Worm (Caenorhabditis elegans) whole organism, L4/young adult: ENCODE data around the gene srw-109.

ENCODE experiments used
- W03F9.2 ChIP-seq: fragments of 150-350 bp; optimal IDR thresholded peaks from 2 replicates; lab custom pipeline; 2014; ENCODE audit warnings: missing biosample characterization, missing genetic modification characterization
- dao-5 ChIP-seq: sonication (generic microtip); optimal IDR thresholded peaks from 2 replicates; lab custom pipeline; 2016; ENCODE audit warnings: missing genotype, missing genetic modification characterization, moderate library complexity, missing compliant biosample characterization
- him-1 ChIP-seq: sonication (generic microtip); optimal IDR thresholded peaks from 2 replicates; lab custom pipeline; 2016; ENCODE audit warnings: missing genotype, missing genetic modification reagents, missing genetic modification characterization, missing compliant biosample characterization

srw-109 gene

DNA sequence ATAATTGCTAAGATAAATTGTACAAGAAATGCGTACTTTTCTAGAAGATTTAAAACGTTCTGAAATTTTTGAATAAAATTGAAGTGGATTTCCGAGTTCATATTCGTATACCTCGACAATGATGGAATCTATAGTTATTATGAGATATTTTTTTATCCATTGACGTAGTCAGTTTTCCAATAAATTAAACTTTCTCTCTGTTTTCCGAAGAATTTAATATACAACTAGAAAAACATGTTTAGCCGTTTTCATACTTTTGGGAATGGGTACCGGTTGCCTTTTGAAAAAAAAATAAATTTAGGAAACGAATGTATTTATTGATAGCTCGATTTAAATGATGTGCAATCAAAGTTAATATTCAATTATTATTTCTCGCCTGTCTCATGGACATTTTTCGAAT is at the start of gene srw-109:
Gene srw-109, minus strand, starts transcription at position 101 of the 400 bp plus-strand sequence.
- no peak for TF ChIP-seq him-1 (tag; lab: Kevin White, UChicago)
- no peak for TF ChIP-seq dao-5 (tag; lab: Kevin White, UChicago)
- no peak for TF ChIP-seq W03F9.2 (tag; lab: Kevin White, UChicago)

ce11 chrV:657678-658077 is 48.9 kb upstream of the srw-109 start, which contains the start of gene srh-246:
Gene srh-246, minus strand, starts transcription at chrV:657778.
- TF ChIP-seq him-1 (tag; lab: Kevin White, UChicago) (no peak), dao-5 (tag; lab: Kevin White, UChicago) (no peak), W03F9.2 (tag; lab: Kevin White, UChicago) (no peak)

DNA sequence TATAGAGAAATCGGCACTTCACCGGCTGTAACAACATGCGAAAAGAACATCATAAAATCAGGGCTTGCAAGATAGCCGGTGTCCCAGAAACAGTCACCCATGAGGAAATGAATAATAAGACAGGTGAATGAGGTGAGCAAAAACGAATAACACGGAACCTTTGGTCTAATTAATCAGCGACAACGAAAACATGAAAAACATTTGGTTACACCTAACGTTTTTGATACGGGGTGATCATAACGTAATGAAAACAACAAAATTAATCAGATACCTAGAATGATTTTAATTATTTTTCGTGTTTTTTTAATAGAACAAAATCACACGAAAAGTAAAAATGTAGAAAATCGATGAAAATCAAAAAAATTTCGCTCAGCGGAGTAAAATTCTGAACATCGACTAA is 47.1 kb upstream of the srw-109 start, which contains the start of gene srh-245:
Gene srh-245, minus strand, starts transcription at position 101 of the 400 bp plus-strand sequence.
- no peak for TF ChIP-seq him-1 (tag; lab: Kevin White, UChicago)
- TF ChIP-seq W03F9.2 (tag; lab: Kevin White, UChicago) = no peak
- TF ChIP-seq dao-5 (tag; lab: Kevin White, UChicago) = no peak

ce11 chrV:654402-654801 is 45.7 kb upstream of the srw-109 start, which contains the start of gene srj-6:
Gene srj-6, minus strand, starts transcription at chrV:654502.
- TF ChIP-seq W03F9.2 (tag; lab: Kevin White, UChicago) (no peak), dao-5 (tag; lab: Kevin White, UChicago) (no peak), him-1 (tag; lab: Kevin White, UChicago) (no peak)

ce11 chrV:652940-653339 is 44.2 kb upstream of the srw-109 start, which contains the start of gene srj-5:
Gene srj-5, minus strand, starts transcription at chrV:653040.
- TF ChIP-seq W03F9.2 (tag; lab: Kevin White, UChicago) = no peak
- no peak for TF ChIP-seq dao-5 (tag; lab: Kevin White, UChicago)
- TF ChIP-seq him-1 (tag; lab: Kevin White, UChicago) = no peak

ce11 chrV:646888-647287 is 38.1 kb upstream of the srw-109 start, which contains the start of gene ugt-42:
Gene ugt-42, plus strand, starts transcription at chrV:647188.
- no peak for TF ChIP-seq him-1 (tag; lab: Kevin White, UChicago)

ce11 chrV:646129-646528 is 37.4 kb upstream of the srw-109 start, which contains the start of gene F48G7.12:
Gene F48G7.12, minus strand, starts transcription at chrV:646229.
- no peak for TF ChIP-seq W03F9.2 (tag; lab: Kevin White, UChicago)
- TF ChIP-seq him-1 (tag; lab: Kevin White, UChicago) = no peak
- no peak for TF ChIP-seq dao-5 (tag; lab: Kevin White, UChicago)

DNA sequence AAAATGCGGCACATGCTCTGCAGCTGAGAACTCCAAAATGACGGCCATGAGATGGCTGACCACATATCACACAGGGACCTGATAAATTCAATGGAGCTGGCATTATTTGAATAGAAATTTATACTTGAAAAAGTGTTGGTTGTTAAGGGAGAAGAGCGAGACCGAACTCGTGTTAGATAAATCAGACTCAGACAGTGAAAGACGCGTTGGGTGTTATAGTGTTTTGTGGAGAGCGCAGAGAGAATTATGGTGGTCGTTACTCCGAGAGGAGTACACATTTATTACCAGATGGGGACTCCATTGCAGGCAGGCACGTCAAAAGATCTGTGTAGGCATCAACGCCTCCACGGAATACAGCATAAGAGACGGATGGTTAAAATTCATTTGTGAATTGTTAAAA is 34.0 kb upstream of the srw-109 start, which contains the start of gene nhr-190:
Gene nhr-190, minus strand, starts transcription at position 175 of the 400 bp plus-strand sequence.
- TF ChIP-seq W03F9.2 (tag; lab: Kevin White, UChicago) (no peak), him-1 (tag; lab: Kevin White, UChicago) (no peak), dao-5 (tag; lab: Kevin White, UChicago) (no peak)

DNA sequence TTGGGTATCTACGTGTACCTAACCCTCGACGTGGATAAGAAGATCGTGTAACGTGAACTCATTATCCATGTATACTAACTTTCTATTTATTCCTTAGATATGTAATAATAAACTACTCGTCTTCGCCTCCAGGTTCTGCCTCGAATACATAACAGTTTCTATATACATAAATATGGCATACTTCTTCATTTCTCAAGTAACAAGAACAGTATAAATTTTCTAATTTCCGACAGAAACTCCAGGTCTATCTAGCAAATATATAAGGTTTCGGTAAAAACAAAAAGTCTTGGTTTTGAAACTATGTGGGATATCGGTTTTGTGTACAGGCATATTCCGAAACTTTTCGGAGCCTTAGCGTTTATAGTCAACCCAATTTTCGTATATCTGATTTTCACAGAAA is 29.6 kb upstream of the srw-109 start, which contains the start of gene srj-37:
Gene srj-37, plus strand, starts transcription at position 301 of the 400 bp plus-strand sequence.
- TF ChIP-seq dao-5 (tag; lab: Kevin White, UChicago) = no peak
- TF ChIP-seq him-1 (tag; lab: Kevin White, UChicago) = no peak
- TF ChIP-seq W03F9.2 (tag; lab: Kevin White, UChicago) = no peak

ce11 chrV:636281-636680 is 27.5 kb upstream of the srw-109 start, which contains the start of gene pals-31:
Gene pals-31, plus strand, starts transcription at chrV:636581.
- TF ChIP-seq him-1 (tag; lab: Kevin White, UChicago) (no peak), dao-5 (tag; lab: Kevin White, UChicago) (no peak), W03F9.2 (tag; lab: Kevin White, UChicago) (no peak)

- no peak for TF ChIP-seq him-1 (tag; lab: Kevin White, UChicago)
- no peak for TF ChIP-seq W03F9.2 (tag; lab: Kevin White, UChicago)
- TF ChIP-seq dao-5 (tag; lab: Kevin White, UChicago) = no peak
Measured at ce11 chrV:635630-636029, 26.9 kb upstream of the srw-109 start.

DNA sequence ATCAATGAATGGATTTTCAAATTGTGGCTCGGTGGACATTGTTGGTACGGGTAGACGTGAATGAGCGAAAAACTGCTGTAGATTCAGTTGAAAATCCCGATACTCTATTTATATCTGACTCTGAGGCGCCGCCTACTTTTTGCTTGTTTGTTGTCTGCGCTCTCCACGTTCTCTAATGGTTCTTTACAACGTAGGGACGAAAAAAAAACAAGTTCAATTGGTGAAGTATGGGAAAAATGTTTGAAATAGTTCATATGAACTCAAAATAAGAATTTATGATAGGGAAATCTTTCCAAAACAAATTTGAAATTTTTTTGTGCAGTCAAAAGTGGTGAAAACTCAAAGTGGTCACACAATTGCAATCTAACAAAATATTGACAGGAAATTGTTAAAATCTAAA is 26.1 kb upstream of the srw-109 start, which contains the start of gene F48G7.10:
Gene F48G7.10, minus strand, starts transcription at position 101 of the 400 bp plus-strand sequence.
- no peak for TF ChIP-seq dao-5 (tag; lab: Kevin White, UChicago)
- TF ChIP-seq him-1 (tag; lab: Kevin White, UChicago) = no peak
- TF ChIP-seq W03F9.2 (tag; lab: Kevin White, UChicago) = no peak

DNA sequence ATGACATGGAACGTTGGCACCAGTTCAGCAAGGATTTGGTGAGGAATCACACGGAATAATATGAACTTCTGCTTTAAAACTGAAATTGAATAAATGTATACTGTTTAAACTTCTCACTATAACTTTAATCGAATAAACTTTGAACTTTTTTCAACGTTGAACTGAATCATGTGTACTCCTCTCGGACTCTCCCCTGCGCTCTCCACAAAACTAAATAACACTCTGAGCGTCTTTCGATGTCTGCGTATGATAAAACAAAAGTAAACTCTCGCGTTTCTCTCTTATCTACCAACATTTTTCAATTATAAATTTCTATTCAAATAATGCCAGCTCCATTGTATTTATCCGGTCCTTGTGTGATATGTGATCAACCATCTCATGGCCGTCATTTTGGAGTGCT is 23.1 kb upstream of the srw-109 start:
- TF ChIP-seq him-1 (tag; lab: Kevin White, UChicago) (no peak), dao-5 (tag; lab: Kevin White, UChicago) (no peak), W03F9.2 (tag; lab: Kevin White, UChicago) (no peak)

ce11 chrV:628527-628926 is 19.8 kb upstream of the srw-109 start, which contains the start of gene F48G7.9:
Gene F48G7.9, minus strand, starts transcription at chrV:628627.
- TF ChIP-seq dao-5 (tag; lab: Kevin White, UChicago) (no peak), W03F9.2 (tag; lab: Kevin White, UChicago) (no peak), him-1 (tag; lab: Kevin White, UChicago) (no peak)
